Worm (Caenorhabditis elegans): ENCODE results near the gene madf-11.

madf-11 gene

ce11 chrIII:5573694-5574093 is 29.6 kb downstream of the madf-11 start, which contains the start of gene molo-1:
TSS of gene molo-1 (plus strand) at chrIII:5573994.
- no peak for TF ChIP-seq tbx-37 (GFP tag; conservative IDR thresholded peaks at IDR 0.05)
- TF ChIP-seq ceh-36 (tag; optimal IDR thresholded peaks at IDR 0.05): no peak
- TF ChIP-seq hmg-4 (GFP tag; optimal IDR thresholded peaks at IDR 0.05): no peak
- TF ChIP-seq sea-1 (GFP tag; conservative IDR thresholded peaks at IDR 0.05): no peak

ce11 chrIII:5572806-5573205 is 30.5 kb downstream of the madf-11 start:
- TF ChIP-seq scrt-1 (GFP tag; IDR thresholded peaks at IDR 0.05): no peak
- TF ChIP-seq tbx-11 (GFP tag; IDR thresholded peaks at IDR 0.05): no peak
- no peak for TF ChIP-seq hmg-4 (GFP tag; optimal IDR thresholded peaks at IDR 0.05)
- no peak for TF ChIP-seq ets-7 (tag; optimal IDR thresholded peaks at IDR 0.05)
- no peak for TF ChIP-seq ceh-36 (tag; optimal IDR thresholded peaks at IDR 0.05)
- no peak for TF ChIP-seq hnd-1 (tag; optimal IDR thresholded peaks at IDR 0.05)
- TF ChIP-seq flt-1 (GFP tag; IDR thresholded peaks at IDR 0.05): no peak
- no peak for TF ChIP-seq ama-1 (optimal IDR thresholded peaks at IDR 0.05)
- no peak for TF ChIP-seq tra-4 (tag; optimal IDR thresholded peaks at IDR 0.05)
- no peak for TF ChIP-seq hmbx-1 (tag; optimal IDR thresholded peaks at IDR 0.05)
- TF ChIP-seq F13C5.2 (tag; optimal IDR thresholded peaks at IDR 0.05): no peak
- TF ChIP-seq aly-1 (tag; optimal IDR thresholded peaks at IDR 0.05): no peak

ce11 chrIII:5570814-5571443 is 32.4 kb downstream of the madf-11 start:
- TF ChIP-seq tbx-11 (GFP tag; IDR thresholded peaks at IDR 0.05): no peak
- TF ChIP-seq hnd-1 (tag; optimal IDR thresholded peaks at IDR 0.05): no peak
- TF ChIP-seq B0310.2 (tag; optimal IDR thresholded peaks at IDR 0.05): no peak
- TF ChIP-seq tra-4 (tag; optimal IDR thresholded peaks at IDR 0.05): no peak
- TF ChIP-seq ceh-36 (tag; optimal IDR thresholded peaks at IDR 0.05): no peak
- TF ChIP-seq ama-1 (optimal IDR thresholded peaks at IDR 0.05): no peak
- TF ChIP-seq tbx-37 (GFP tag; conservative IDR thresholded peaks at IDR 0.05): no peak
- TF ChIP-seq ceh-13 (GFP tag; optimal IDR thresholded peaks at IDR 0.05): no peak
- TF ChIP-seq ets-7 (tag; optimal IDR thresholded peaks at IDR 0.05): no peak
- no peak for TF ChIP-seq pes-1 (GFP tag; IDR thresholded peaks at IDR 0.05)
- TF ChIP-seq F13C5.2 (tag; optimal IDR thresholded peaks at IDR 0.05): no peak
- TF ChIP-seq hmg-4 (GFP tag; optimal IDR thresholded peaks at IDR 0.05): no peak
- TF ChIP-seq flt-1 (GFP tag; IDR thresholded peaks at IDR 0.05): no peak
- TF ChIP-seq aly-1 (tag; optimal IDR thresholded peaks at IDR 0.05): no peak
- TF ChIP-seq hmbx-1 (tag; optimal IDR thresholded peaks at IDR 0.05): no peak
- no peak for TF ChIP-seq scrt-1 (GFP tag; IDR thresholded peaks at IDR 0.05)
- TF ChIP-seq sea-1 (GFP tag; conservative IDR thresholded peaks at IDR 0.05): no peak

- TF ChIP-seq flt-1 (GFP tag; IDR thresholded peaks at IDR 0.05): no peak
- no peak for TF ChIP-seq ama-1 (optimal IDR thresholded peaks at IDR 0.05)
- no peak for TF ChIP-seq ets-7 (tag; optimal IDR thresholded peaks at IDR 0.05)
- no peak for TF ChIP-seq hmg-4 (GFP tag; optimal IDR thresholded peaks at IDR 0.05)
- no peak for TF ChIP-seq hnd-1 (tag; optimal IDR thresholded peaks at IDR 0.05)
- no peak for TF ChIP-seq scrt-1 (GFP tag; IDR thresholded peaks at IDR 0.05)
- TF ChIP-seq F13C5.2 (tag; optimal IDR thresholded peaks at IDR 0.05): no peak
- TF ChIP-seq tbx-11 (GFP tag; IDR thresholded peaks at IDR 0.05): no peak
- TF ChIP-seq tra-4 (tag; optimal IDR thresholded peaks at IDR 0.05): no peak
- TF ChIP-seq ceh-13 (GFP tag; optimal IDR thresholded peaks at IDR 0.05): no peak
- TF ChIP-seq hmbx-1 (tag; optimal IDR thresholded peaks at IDR 0.05): no peak
- no peak for TF ChIP-seq aly-1 (tag; optimal IDR thresholded peaks at IDR 0.05)
- no peak for TF ChIP-seq B0310.2 (tag; optimal IDR thresholded peaks at IDR 0.05)
- no peak for TF ChIP-seq ceh-36 (tag; optimal IDR thresholded peaks at IDR 0.05)
- no peak for TF ChIP-seq sea-1 (GFP tag; conservative IDR thresholded peaks at IDR 0.05)
- no peak for TF ChIP-seq pes-1 (GFP tag; IDR thresholded peaks at IDR 0.05)
- no peak for TF ChIP-seq tbx-37 (GFP tag; conservative IDR thresholded peaks at IDR 0.05)
Observed at ce11 chrIII:5568679-5569078, 34.6 kb downstream of the madf-11 start, which contains the start of gene nspb-12. TSS of gene nspb-12 (minus strand) at chrIII:5568779.

- no peak for TF ChIP-seq ets-7 (tag; optimal IDR thresholded peaks at IDR 0.05)
- no peak for TF ChIP-seq B0310.2 (tag; optimal IDR thresholded peaks at IDR 0.05)
Observed at ce11 chrIII:5568265-5568664, 35.0 kb downstream of the madf-11 start.

ce11 chrIII:5566496-5566895 is 36.8 kb downstream of the madf-11 start:
- TF ChIP-seq tra-4 (tag; optimal IDR thresholded peaks at IDR 0.05): no peak
- no peak for TF ChIP-seq ets-7 (tag; optimal IDR thresholded peaks at IDR 0.05)
- no peak for TF ChIP-seq aly-1 (tag; optimal IDR thresholded peaks at IDR 0.05)
- no peak for TF ChIP-seq scrt-1 (GFP tag; IDR thresholded peaks at IDR 0.05)
- TF ChIP-seq hnd-1 (tag; optimal IDR thresholded peaks at IDR 0.05): no peak
- TF ChIP-seq ama-1 (optimal IDR thresholded peaks at IDR 0.05): no peak
- no peak for TF ChIP-seq ceh-13 (GFP tag; optimal IDR thresholded peaks at IDR 0.05)
- TF ChIP-seq tbx-37 (GFP tag; conservative IDR thresholded peaks at IDR 0.05): no peak
- TF ChIP-seq sea-1 (GFP tag; conservative IDR thresholded peaks at IDR 0.05): no peak
- TF ChIP-seq ceh-36 (tag; optimal IDR thresholded peaks at IDR 0.05): no peak
- TF ChIP-seq F13C5.2 (tag; optimal IDR thresholded peaks at IDR 0.05): no peak
- no peak for TF ChIP-seq pes-1 (GFP tag; IDR thresholded peaks at IDR 0.05)

- TF ChIP-seq flt-1 (GFP tag; IDR thresholded peaks at IDR 0.05) (no peak), sea-1 (GFP tag; conservative IDR thresholded peaks at IDR 0.05) (no peak), hmg-4 (GFP tag; optimal IDR thresholded peaks at IDR 0.05) (no peak), ceh-36 (tag; optimal IDR thresholded peaks at IDR 0.05) (no peak)
Observed at ce11 chrIII:5565699-5566098, 37.6 kb downstream of the madf-11 start.

- no peak for TF ChIP-seq B0310.2 (tag; optimal IDR thresholded peaks at IDR 0.05)
- TF ChIP-seq tra-4 (tag; optimal IDR thresholded peaks at IDR 0.05): no peak
- TF ChIP-seq F13C5.2 (tag; optimal IDR thresholded peaks at IDR 0.05): no peak
- TF ChIP-seq hmg-4 (GFP tag; optimal IDR thresholded peaks at IDR 0.05): peak; percentile 12
- TF ChIP-seq ama-1 (optimal IDR thresholded peaks at IDR 0.05): no peak
- no peak for TF ChIP-seq ceh-36 (tag; optimal IDR thresholded peaks at IDR 0.05)
- no peak for TF ChIP-seq hmbx-1 (tag; optimal IDR thresholded peaks at IDR 0.05)
- TF ChIP-seq tbx-11 (GFP tag; IDR thresholded peaks at IDR 0.05): no peak
- 0 out of 2 replicates have a peak, but pooled peaks have one; percentile 2 for TF ChIP-seq tbx-37 (GFP tag; conservative IDR thresholded peaks at IDR 0.05)
Observed at ce11 chrIII:5564799-5565198, 38.5 kb downstream of the madf-11 start, which contains the start of gene mlc-3. TSS of gene mlc-3 (plus strand) at chrIII:5565025.

Data from whole organism, early embryonic.